Fruit fly (Drosophila melanogaster) whole organism: Measurements from ENCODE around the gene Ssk.

ENCODE experiments used
- CG8478 ChIP-seq: fragments of >200 bp; optimal IDR thresholded peaks from 2 replicates; lab custom pipeline; 2018; ENCODE audit warnings: inconsistent platforms
- Dll ChIP-seq: fragments of >200 bp; optimal IDR thresholded peaks from 2 replicates; lab custom pipeline; 2017
- EcR ChIP-seq, 2 experiments: fragments of >200 bp; optimal IDR thresholded peaks; 2 replicates each; lab custom pipeline; 2017; ENCODE audit warnings: missing biosample characterization in 2 of 2, missing genetic modification characterization in 2 of 2, missing genetic modification reagents in 2 of 2
- pan ChIP-seq: fragments of >200 bp; optimal IDR thresholded peaks from 2 replicates; lab custom pipeline; 2017
- psq ChIP-seq: fragments of >200 bp; optimal IDR thresholded peaks from 2 replicates; lab custom pipeline; 2017
- usp ChIP-seq: fragments of >200 bp; optimal IDR thresholded peaks from 2 replicates; lab custom pipeline; 2017; ENCODE audit warnings: missing biosample characterization, missing genetic modification characterization, mixed read lengths

Gene Ssk

DNA sequence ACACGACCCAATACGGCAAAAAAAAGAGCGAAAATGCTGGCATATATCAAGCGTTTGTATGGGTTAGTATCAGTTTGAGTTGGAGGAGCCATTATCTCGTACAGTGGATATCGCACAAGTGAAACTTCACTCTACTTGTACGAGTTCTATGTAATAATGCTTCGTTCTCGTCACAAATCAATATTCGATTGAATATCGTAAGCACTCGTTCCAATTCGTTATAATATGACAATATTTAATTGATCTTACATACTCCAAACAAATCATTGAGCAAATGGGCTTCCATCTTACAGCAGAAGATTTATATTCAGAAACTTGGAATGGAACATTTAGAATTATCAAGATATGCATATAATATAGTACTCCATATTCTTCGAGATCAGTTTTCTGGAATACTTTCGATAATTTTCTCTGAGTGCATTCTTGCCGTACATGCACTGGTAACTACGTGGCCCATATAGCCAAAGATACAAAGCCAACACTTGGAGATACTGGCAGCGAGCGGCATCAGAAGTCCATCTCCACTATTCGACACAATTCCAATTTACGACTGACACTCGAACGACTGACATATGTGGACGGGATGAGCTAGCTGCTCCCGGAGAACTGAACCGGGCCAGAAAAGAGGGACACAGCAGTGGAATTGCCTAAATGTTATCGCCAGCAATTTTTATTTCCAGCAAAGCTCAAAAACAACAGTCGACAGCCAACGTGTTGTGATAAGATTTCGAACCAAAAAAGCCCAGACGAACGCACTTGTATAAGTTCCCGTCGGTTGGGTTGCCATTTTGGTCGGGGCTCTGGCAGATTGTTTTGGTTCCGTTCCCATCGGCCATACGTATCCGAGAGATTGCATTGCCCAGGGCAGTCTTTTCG lies 4.8 kb downstream of the Ssk start:
- TF ChIP-seq pan (lab: Kevin White, UChicago) (no peak), usp (no peak), Dll (lab: Kevin White, UChicago) (no peak), psq (lab: Kevin White, UChicago) (no peak), CG8478 (no peak), EcR (GFP tag; optimal IDR thresholded peaks at IDR 0.05; lab: Kevin White, UChicago) (no peak)

DNA sequence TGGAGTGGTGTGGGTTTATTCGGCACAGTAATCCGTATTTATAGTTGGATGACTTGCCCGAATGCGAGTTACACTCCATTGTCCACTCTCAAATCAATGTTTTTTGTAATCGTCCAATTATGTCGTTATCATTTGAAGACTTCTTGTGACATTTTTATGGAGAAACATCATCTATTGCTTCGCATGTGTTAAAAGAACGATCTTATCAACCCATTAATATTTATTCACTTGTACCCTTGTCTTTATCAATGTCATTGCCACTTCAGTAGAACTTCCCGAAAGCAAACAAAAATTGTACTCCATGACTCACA lies 5.4 kb downstream of the Ssk start:
- TF ChIP-seq pan (lab: Kevin White, UChicago) = no peak
- TF ChIP-seq Dll (lab: Kevin White, UChicago) = no peak

DNA sequence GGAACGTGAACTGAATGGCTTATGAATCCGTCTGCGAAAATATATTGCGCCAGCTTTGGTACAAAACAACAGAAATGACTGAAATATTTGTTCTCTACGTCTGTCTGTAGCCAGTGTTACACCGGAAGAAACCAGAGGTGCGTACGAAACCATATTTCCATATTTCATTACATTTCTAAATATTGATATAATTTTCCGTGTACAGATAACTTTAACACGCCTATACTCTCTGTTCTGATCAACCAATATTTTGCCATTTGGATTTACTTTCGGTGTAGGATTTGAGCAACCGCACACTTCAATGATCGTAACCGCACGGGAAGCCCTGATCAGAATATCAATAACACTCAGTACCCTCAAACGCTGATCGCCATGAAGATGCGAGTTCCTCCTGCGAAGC lies 6.4 kb downstream of the Ssk start:
- TF ChIP-seq pan (lab: Kevin White, UChicago) (no peak), usp (no peak), Dll (lab: Kevin White, UChicago) (no peak), EcR (GFP tag; optimal IDR thresholded peaks at IDR 0.05; lab: Kevin White, UChicago) (no peak), psq (lab: Kevin White, UChicago) (no peak), CG8478 (no peak)

DNA sequence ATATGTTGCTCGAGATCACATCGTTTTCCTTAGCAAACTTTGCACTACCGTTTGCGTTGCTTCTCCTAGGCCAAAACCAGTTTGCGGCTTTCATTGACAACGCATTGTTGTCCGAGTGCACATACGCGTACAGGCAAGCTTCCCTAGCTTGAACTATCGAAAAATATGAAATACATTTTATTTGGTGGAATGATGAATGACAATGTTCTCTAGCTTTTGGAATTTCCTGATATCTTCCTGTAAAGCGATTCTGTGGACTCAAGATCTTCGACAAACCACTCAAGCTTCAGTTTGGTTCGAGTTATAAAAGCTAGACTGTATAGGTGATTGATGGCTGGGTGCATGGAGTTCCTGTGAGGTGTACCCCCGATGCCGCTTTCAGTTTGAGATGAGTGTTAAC lies 7.6 kb downstream of the Ssk start:
- TF ChIP-seq EcR (GFP tag; optimal IDR thresholded peaks at IDR 0.05; lab: Kevin White, UChicago) (no peak), pan (lab: Kevin White, UChicago) (no peak), usp (no peak), Dll (lab: Kevin White, UChicago) (no peak), psq (lab: Kevin White, UChicago) (no peak), CG8478 (no peak)

DNA sequence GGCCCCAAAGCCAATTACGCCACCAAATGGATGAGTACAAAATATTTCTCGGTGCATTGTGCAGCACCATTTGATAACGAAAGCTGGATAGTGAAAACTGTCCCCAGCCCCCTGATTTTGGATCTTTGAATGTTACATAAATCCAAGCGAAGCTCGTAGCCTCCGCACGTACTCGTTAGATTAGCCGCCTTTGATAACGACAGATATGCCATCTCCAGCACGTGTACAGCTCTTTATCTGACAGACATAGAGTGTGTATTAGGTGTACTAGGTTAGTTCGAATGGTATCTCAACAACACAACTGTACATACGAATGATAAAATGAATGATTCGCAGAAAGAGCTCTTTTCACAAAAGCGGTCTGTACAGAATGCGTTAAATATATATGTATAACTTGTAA lies 8.0 kb downstream of the Ssk start:
- TF ChIP-seq usp (no peak), Dll (lab: Kevin White, UChicago) (no peak)

DNA sequence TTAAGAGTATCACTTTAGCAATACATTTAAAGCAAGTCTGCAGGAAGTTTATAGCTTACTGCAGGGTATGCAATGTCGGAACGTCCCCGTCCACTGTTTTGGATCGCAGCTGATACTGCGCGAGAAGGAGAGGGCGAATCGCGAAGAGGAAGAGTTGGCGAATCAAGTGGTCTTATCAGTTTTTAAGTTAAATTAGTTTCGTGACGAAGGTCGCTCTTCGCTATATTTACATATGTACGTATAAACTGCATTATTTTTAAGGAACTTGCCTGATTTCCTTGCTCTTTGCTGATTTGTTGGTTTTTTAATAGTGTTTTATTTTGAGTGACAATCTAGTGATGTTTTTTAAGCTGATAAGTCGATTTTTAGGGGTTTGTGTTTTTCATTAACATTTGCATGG lies 8.9 kb downstream of the Ssk start:
- TF ChIP-seq EcR (GFP tag; optimal IDR thresholded peaks at IDR 0.05; lab: Kevin White, UChicago) (no peak), psq (lab: Kevin White, UChicago) (no peak), usp (no peak), CG8478 (no peak), pan (lab: Kevin White, UChicago) (no peak), Dll (lab: Kevin White, UChicago) (no peak)

DNA sequence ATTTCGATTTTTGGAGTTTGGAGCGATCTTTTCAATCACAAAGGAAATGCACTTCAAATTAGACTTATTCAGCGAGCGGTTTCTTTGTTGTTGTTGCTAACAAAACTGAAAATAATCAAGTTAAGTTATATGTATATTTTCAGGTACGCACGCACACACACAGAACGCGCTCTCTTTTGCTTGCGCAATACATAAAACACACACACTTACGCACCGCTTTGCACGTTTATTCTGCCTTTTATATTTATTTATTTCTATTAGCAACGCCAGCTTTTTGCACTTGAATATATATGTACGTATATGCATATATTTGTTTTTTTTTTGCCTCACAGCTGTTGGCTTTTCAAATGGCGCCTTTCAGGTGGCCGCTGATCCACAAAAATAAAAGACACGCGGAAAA lies 9.4 kb downstream of the Ssk start:
- TF ChIP-seq Dll (lab: Kevin White, UChicago) (no peak), usp (no peak), EcR (GFP tag; optimal IDR thresholded peaks at IDR 0.05; lab: Kevin White, UChicago) (no peak), psq (lab: Kevin White, UChicago) (no peak), pan (lab: Kevin White, UChicago) (no peak), CG8478 (no peak)

DNA sequence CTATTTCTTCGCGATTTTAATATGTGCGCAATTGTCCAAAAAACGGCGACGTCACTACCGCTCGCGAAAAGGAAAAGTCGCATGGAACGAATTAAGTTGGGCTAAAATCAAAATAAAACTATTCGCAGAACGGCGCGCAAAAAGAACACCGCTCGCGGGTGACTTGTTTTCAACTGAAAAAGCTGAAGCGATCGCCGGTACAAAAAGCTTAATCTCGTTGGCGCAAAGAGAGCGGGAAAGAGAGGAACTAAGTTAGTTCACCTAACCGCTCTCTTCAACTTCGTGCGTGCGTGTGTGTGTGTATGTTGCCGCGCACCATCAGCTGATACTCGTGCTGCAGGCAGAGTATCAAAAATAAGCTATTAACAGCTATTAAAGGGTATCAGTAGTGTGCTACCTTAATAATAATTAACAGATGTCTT lies 9.8 kb downstream of the Ssk start, which contains the start of gene CG42674:
Gene CG42674 (minus strand): TSS at position 180 of the 422 bp plus-strand sequence.
- no peak for TF ChIP-seq psq (lab: Kevin White, UChicago)
- no peak for TF ChIP-seq usp
- TF ChIP-seq CG8478 = no peak
- TF ChIP-seq Dll (lab: Kevin White, UChicago) = no peak
- TF ChIP-seq EcR (GFP tag; optimal IDR thresholded peaks at IDR 0.05; lab: Kevin White, UChicago) = no peak
- TF ChIP-seq pan (lab: Kevin White, UChicago) = no peak

DNA sequence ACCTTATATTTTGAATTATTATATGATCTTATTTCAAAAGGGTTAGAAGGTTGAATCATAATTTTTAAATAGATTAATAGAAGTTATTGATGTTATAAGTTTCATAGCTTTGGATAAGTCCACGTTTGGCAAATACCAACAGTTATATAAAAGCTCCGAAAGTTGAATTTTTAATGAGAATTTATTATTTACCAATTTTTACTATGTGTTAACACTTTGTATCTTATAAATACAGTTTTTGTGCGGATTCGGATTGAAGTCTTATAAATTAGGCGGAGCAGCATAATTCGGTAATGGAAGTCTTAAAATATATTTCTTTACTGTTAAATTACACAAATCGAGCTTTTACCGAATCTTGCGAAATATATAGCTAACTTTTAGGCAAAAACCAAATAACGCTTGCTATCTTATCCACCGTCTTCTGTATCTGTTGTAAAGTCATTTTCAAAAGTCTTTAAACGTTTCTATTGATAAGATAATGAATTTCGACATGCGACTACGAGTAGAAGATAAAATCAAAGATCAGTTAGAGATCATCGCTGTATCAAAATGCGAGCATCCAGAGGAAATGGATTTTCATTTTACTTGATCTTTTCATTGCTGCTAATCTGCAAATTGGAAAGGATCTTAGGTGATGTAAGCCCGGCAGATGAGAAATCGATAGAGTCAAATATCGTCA lies 11.4 kb downstream of the Ssk start, which contains the start of gene CG42833:
Gene CG42833 (plus strand): TSS at position 525 of the 679 bp plus-strand sequence.
- TF ChIP-seq EcR (GFP tag; optimal IDR thresholded peaks at IDR 0.05; lab: Kevin White, UChicago) (no peak), psq (lab: Kevin White, UChicago) (no peak), Dll (lab: Kevin White, UChicago) (no peak)

DNA sequence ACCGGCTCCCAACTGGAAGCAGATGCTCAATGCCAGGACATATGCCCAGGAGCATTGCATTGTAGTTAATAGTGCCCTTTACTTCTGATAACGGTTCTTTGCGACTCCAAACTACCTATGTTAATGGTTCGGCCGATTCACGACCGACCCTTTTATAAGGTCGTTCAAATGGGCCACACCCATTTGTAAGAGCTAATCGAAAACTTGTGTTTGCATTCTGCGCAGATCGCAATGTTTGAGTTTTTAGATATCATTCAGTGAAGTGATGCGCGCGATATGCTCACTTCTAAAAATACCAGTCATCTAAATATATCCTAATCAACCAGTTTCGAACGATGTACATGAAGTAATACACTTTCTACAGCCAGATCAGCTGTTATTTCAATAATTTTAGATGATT lies 13.2 kb downstream of the Ssk start, which contains the start of gene obst-F:
Gene obst-F (minus strand): TSS at position 101 of the 400 bp plus-strand sequence.
- TF ChIP-seq usp (no peak), psq (lab: Kevin White, UChicago) (no peak), CG8478 (no peak), Dll (lab: Kevin White, UChicago) (no peak), pan (lab: Kevin White, UChicago) (no peak), EcR (GFP tag; optimal IDR thresholded peaks at IDR 0.05; lab: Kevin White, UChicago) (no peak)

DNA sequence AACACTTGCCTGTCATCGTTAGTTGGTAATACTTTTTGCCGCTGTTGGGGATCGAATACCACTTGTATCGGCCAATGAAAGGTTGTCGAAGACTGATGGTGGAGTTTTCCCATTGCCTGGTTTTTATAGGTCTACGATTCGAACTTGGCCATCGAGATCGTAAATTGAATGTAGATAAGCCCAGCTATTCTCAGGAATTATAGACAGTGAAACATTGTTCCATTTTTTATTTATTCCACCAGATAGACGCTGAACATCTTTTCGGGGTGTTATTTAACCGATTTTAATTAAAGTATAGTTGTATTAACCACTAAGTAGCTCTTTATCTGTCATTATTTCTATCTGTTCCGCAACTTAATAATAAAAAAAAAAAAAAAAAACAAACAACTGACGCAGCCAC lies 15.3 kb downstream of the Ssk start, which contains the start of gene CG7298:
Gene CG7298 (minus strand): TSS at position 101 of the 400 bp plus-strand sequence.
- TF ChIP-seq CG8478 = no peak
- TF ChIP-seq EcR (GFP tag; optimal IDR thresholded peaks at IDR 0.05; lab: Kevin White, UChicago) = no peak
- no peak for TF ChIP-seq usp
- TF ChIP-seq pan (lab: Kevin White, UChicago) = no peak
- no peak for TF ChIP-seq Dll (lab: Kevin White, UChicago)
- no peak for TF ChIP-seq psq (lab: Kevin White, UChicago)

DNA sequence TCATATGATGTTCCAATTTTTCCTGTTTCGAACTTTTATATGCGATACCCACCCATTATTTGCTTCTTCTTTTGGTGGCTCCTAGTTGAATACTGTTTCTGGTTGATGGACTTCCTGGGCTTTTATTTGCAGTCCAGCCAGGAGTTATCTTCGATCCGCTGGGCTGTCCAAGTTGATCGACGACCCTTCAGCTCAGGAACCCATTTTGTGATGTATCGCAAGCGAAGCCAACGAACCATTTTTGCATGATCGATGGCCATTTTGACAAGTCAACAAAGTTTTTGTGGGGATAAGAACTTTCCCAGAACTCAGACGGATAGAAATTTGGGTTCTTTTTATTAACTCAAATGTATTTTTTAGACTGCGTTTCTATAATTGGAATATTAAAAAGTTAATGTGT lies 17.6 kb downstream of the Ssk start, which contains the start of gene CG7290:
Gene CG7290 (minus strand): TSS at position 101 of the 400 bp plus-strand sequence.
- TF ChIP-seq usp = no peak
- no peak for TF ChIP-seq Dll (lab: Kevin White, UChicago)
- TF ChIP-seq CG8478 = no peak
- TF ChIP-seq EcR (GFP tag; optimal IDR thresholded peaks at IDR 0.05; lab: Kevin White, UChicago) = no peak
- no peak for TF ChIP-seq psq (lab: Kevin White, UChicago)
- TF ChIP-seq pan (lab: Kevin White, UChicago) = no peak
